Fruit fly (Drosophila melanogaster) whole organism, embryonic: ENCODE measurements around the gene pico.
A peak's percentile ranks its signal among the peaks of the same experiment; 100 is the strongest.

Experiments
- Ada2b ChIP-seq: fragments of 200-800 bp; sonication (Bioruptor generic); IDR thresholded peaks from 2 replicates; pipeline ENCODE4 v1.3.6; 2022; ENCODE audit warnings: missing biosample characterization, missing genetic modification characterization
- Blimp-1 ChIP-seq: fragments of 200-800 bp; sonication (Bioruptor generic); optimal IDR thresholded peaks from 3 replicates; lab custom pipeline; 2018; ENCODE audit warnings: missing biosample characterization, missing genetic modification characterization, mild to moderate bottlenecking, moderate library complexity, missing genetic modification reagents
- CG10274 ChIP-seq: fragments of 200-800 bp; sonication (Bioruptor generic); optimal IDR thresholded peaks from 3 replicates; lab custom pipeline; 2017; ENCODE audit warnings: missing biosample characterization, mild to moderate bottlenecking, missing genetic modification characterization
- CG10959 ChIP-seq: fragments of 200-800 bp; sonication (Bioruptor generic); IDR thresholded peaks from 2 replicates; pipeline ENCODE4 v1.3.6; 2022; ENCODE audit warnings: missing biosample characterization, missing genetic modification characterization
- CG12071 ChIP-seq: fragments of 200-800 bp; sonication (Bioruptor generic); optimal IDR thresholded peaks from 3 replicates; lab custom pipeline; 2018; ENCODE audit warnings: missing biosample characterization, mild to moderate bottlenecking, missing genetic modification characterization
- CG13287 ChIP-seq: fragments of 200-800 bp; sonication (Bioruptor generic); IDR thresholded peaks from 2 replicates; pipeline ENCODE4 v1.3.6; 2022; ENCODE audit warnings: missing biosample characterization, missing genetic modification characterization; ENCODE audit not compliant: partially characterized antibody
- CG16779 ChIP-seq: fragments of 200-800 bp; sonication (Bioruptor generic); IDR thresholded peaks from 2 replicates; pipeline ENCODE4 v1.3.6; 2022; ENCODE audit warnings: missing biosample characterization, missing genetic modification characterization
- CG17361 ChIP-seq: fragments of 200-800 bp; sonication (Bioruptor generic); IDR thresholded peaks from 3 replicates; pipeline ENCODE4 v1.3.6; 2022; ENCODE audit warnings: missing biosample characterization, missing genetic modification characterization
- CG17568 ChIP-seq: fragments of 200-800 bp; sonication (Bioruptor generic); optimal IDR thresholded peaks from 2 replicates; lab custom pipeline; 2018; ENCODE audit warnings: missing biosample characterization, mild to moderate bottlenecking, missing genetic modification characterization, moderate library complexity
- CG2875 ChIP-seq: fragments of 200-800 bp; sonication (Bioruptor generic); optimal IDR thresholded peaks from 2 replicates; lab custom pipeline; 2017; ENCODE audit warnings: missing biosample characterization, mild to moderate bottlenecking, missing genetic modification characterization, missing genetic modification reagents
- CG3065 ChIP-seq: fragments of 200-800 bp; sonication (Bioruptor generic); optimal IDR thresholded peaks from 2 replicates; lab custom pipeline; 2016; ENCODE audit warnings: missing biosample characterization, missing genetic modification characterization
- CG32772 ChIP-seq: fragments of 200-800 bp; sonication (Bioruptor generic); IDR thresholded peaks from 2 replicates; pipeline ENCODE4 v1.3.6; 2022; ENCODE audit warnings: missing biosample characterization, missing genetic modification characterization
- CG33557 ChIP-seq: fragments of 200-800 bp; sonication (Bioruptor generic); optimal IDR thresholded peaks from 2 replicates; lab custom pipeline; 2019; ENCODE audit warnings: missing biosample characterization, mild to moderate bottlenecking, missing genetic modification characterization, moderate library complexity
- CG34376 ChIP-seq: fragments of 200-800 bp; sonication (Bioruptor generic); optimal IDR thresholded peaks from 2 replicates; lab custom pipeline; 2018; ENCODE audit warnings: missing biosample characterization, mild to moderate bottlenecking, missing genetic modification characterization
- CG5245 ChIP-seq: fragments of 200-800 bp; sonication (Bioruptor generic); optimal IDR thresholded peaks from 3 replicates; lab custom pipeline; 2016; ENCODE audit warnings: missing biosample characterization, missing genetic modification characterization
- CG6254 ChIP-seq: fragments of 200-800 bp; sonication (Bioruptor generic); optimal IDR thresholded peaks from 3 replicates; lab custom pipeline; 2017; ENCODE audit warnings: mild to moderate bottlenecking, missing biosample characterization, missing genetic modification reagents, missing genetic modification characterization
- CG8290 ChIP-seq, 3 experiments: fragments of 200-800 bp; sonication (Bioruptor generic); optimal IDR thresholded peaks; 2 replicates each; lab custom pipeline; 2016 to 2019; ENCODE audit warnings: missing biosample characterization in 3 of 3, missing genetic modification characterization in 3 of 3, mild to moderate bottlenecking in 2 of 3, moderate library complexity in 1 of 3
- D19A ChIP-seq: fragments of 200-800 bp; optimal IDR thresholded peaks from 3 replicates; lab custom pipeline; 2019; ENCODE audit warnings: missing biosample characterization, mild to moderate bottlenecking, missing genetic modification characterization, moderate library complexity
- Deaf1 ChIP-seq: fragments of 200-800 bp; optimal IDR thresholded peaks from 3 replicates; lab custom pipeline; 2019; ENCODE audit warnings: missing biosample characterization, mild to moderate bottlenecking, missing genetic modification characterization, moderate library complexity
- Dll ChIP-seq: fragments of 200-800 bp; sonication (Bioruptor generic); IDR thresholded peaks from 4 replicates; pipeline ENCODE4 v1.3.6; 2022; ENCODE audit warnings: missing biosample characterization, missing genetic modification characterization; ENCODE audit not compliant: partially characterized antibody
- Fer2 ChIP-seq: fragments of 200-800 bp; sonication (Bioruptor generic); optimal IDR thresholded peaks from 2 replicates; lab custom pipeline; 2018; ENCODE audit warnings: missing biosample characterization, mild to moderate bottlenecking, missing genetic modification characterization, moderate library complexity
- MTF-1 ChIP-seq: fragments of 200-800 bp; sonication (Bioruptor generic); optimal IDR thresholded peaks from 2 replicates; lab custom pipeline; 2018; ENCODE audit warnings: missing biosample characterization, mild to moderate bottlenecking, missing genetic modification characterization, borderline replicate concordance
- Myb ChIP-seq: fragments of 200-800 bp; sonication (Bioruptor generic); optimal IDR thresholded peaks from 2 replicates; lab custom pipeline; 2016; ENCODE audit warnings: missing biosample characterization, missing genetic modification characterization
- Scr ChIP-seq: fragments of 200-800 bp; sonication (Bioruptor generic); IDR thresholded peaks from 2 replicates; pipeline ENCODE4 v1.3.6; 2022; ENCODE audit warnings: missing biosample characterization, missing genetic modification characterization; ENCODE audit not compliant: partially characterized antibody
- Vsx1 ChIP-seq: fragments of 200-800 bp; sonication (Bioruptor generic); optimal IDR thresholded peaks from 2 replicates; lab custom pipeline; 2017; ENCODE audit warnings: missing biosample characterization, mild to moderate bottlenecking, missing genetic modification characterization, missing genetic modification reagents
- bbx ChIP-seq: fragments of 200-800 bp; sonication (Bioruptor generic); IDR thresholded peaks from 2 replicates; pipeline ENCODE4 v1.3.6; 2022; ENCODE audit warnings: missing biosample characterization, missing genetic modification characterization; ENCODE audit not compliant: partially characterized antibody
- bigmax ChIP-seq: fragments of 200-800 bp; sonication (Bioruptor generic); optimal IDR thresholded peaks from 2 replicates; lab custom pipeline; 2018; ENCODE audit warnings: missing biosample characterization, mild to moderate bottlenecking, missing genetic modification characterization
- chm ChIP-seq: fragments of 200-800 bp; sonication (Bioruptor generic); IDR thresholded peaks from 2 replicates; pipeline ENCODE4 v1.3.6; 2022; ENCODE audit warnings: missing biosample characterization, missing genetic modification characterization
- croc ChIP-seq: fragments of 200-800 bp; sonication (Bioruptor generic); conservative IDR thresholded peaks from 3 replicates; pipeline ENCODE4 v1.3.6; 2022; ENCODE audit warnings: missing biosample characterization, missing genetic modification characterization
- crol ChIP-seq: fragments of 200-800 bp; sonication (Bioruptor generic); IDR thresholded peaks from 2 replicates; pipeline ENCODE4 v1.3.6; 2022; ENCODE audit warnings: missing biosample characterization, missing genetic modification characterization
- cwo ChIP-seq: fragments of 200-800 bp; sonication (Bioruptor generic); optimal IDR thresholded peaks from 3 replicates; lab custom pipeline; 2017; ENCODE audit warnings: missing biosample characterization, missing genetic modification characterization, mild to moderate bottlenecking, moderate library complexity, missing genetic modification reagents
- dan ChIP-seq: fragments of 200-800 bp; sonication (Bioruptor generic); IDR thresholded peaks from 2 replicates; pipeline ENCODE4 v1.3.6; 2022; ENCODE audit warnings: missing biosample characterization, missing genetic modification characterization
- dati ChIP-seq: fragments of 200-800 bp; sonication (Bioruptor generic); IDR thresholded peaks from 2 replicates; pipeline ENCODE4 v1.3.6; 2022; ENCODE audit warnings: missing biosample characterization, missing genetic modification characterization
- dm ChIP-seq: fragments of 200-800 bp; sonication (Bioruptor generic); optimal IDR thresholded peaks from 3 replicates; lab custom pipeline; 2016; ENCODE audit warnings: missing biosample characterization, missing genetic modification characterization
- fu2 ChIP-seq: fragments of 200-800 bp; sonication (Bioruptor generic); optimal IDR thresholded peaks from 2 replicates; lab custom pipeline; 2016; ENCODE audit warnings: missing biosample characterization, missing genetic modification characterization
- h ChIP-seq: fragments of >200 bp; optimal IDR thresholded peaks from 2 replicates; lab custom pipeline; 2017
- klu ChIP-seq: fragments of 200-800 bp; sonication (Bioruptor generic); IDR thresholded peaks from 2 replicates; pipeline ENCODE4 v1.3.6; 2022; ENCODE audit warnings: missing biosample characterization, missing genetic modification characterization
- lilli ChIP-seq: fragments of 200-800 bp; sonication (Bioruptor generic); optimal IDR thresholded peaks from 3 replicates; lab custom pipeline; 2016; ENCODE audit warnings: missing biosample characterization, missing genetic modification characterization
- mirr ChIP-seq: fragments of 200-800 bp; sonication (Bioruptor generic); optimal IDR thresholded peaks from 3 replicates; lab custom pipeline; 2018; ENCODE audit warnings: missing biosample characterization, mild to moderate bottlenecking, missing genetic modification characterization
- p53 ChIP-seq: fragments of 200-800 bp; sonication (Bioruptor generic); optimal IDR thresholded peaks from 2 replicates; lab custom pipeline; 2016; ENCODE audit warnings: missing biosample characterization, missing genetic modification characterization
- phol ChIP-seq: fragments of 200-800 bp; sonication (Bioruptor generic); optimal IDR thresholded peaks from 3 replicates; lab custom pipeline; 2018; ENCODE audit warnings: missing biosample characterization, mild to moderate bottlenecking, missing genetic modification characterization, moderate library complexity
- row ChIP-seq: fragments of 200-800 bp; sonication (Bioruptor generic); IDR thresholded peaks from 3 replicates; pipeline ENCODE4 v1.3.6; 2022; ENCODE audit warnings: missing biosample characterization, missing genetic modification characterization
- sd ChIP-seq: fragments of 200-800 bp; sonication (Bioruptor generic); optimal IDR thresholded peaks from 3 replicates; lab custom pipeline; 2018; ENCODE audit warnings: missing biosample characterization, mild to moderate bottlenecking, missing genetic modification characterization, moderate library complexity
- slbo ChIP-seq: fragments of 200-800 bp; sonication (Bioruptor generic); IDR thresholded peaks from 2 replicates; pipeline ENCODE4 v1.3.6; 2022; ENCODE audit warnings: missing biosample characterization, missing genetic modification characterization
- slou ChIP-seq: fragments of 200-800 bp; sonication (Bioruptor generic); optimal IDR thresholded peaks from 3 replicates; lab custom pipeline; 2016; ENCODE audit warnings: missing biosample characterization, missing genetic modification characterization
- so ChIP-seq: fragments of 200-800 bp; sonication (Bioruptor generic); IDR thresholded peaks from 3 replicates; pipeline ENCODE4 v1.3.6; 2022; ENCODE audit warnings: missing biosample characterization, missing genetic modification characterization
- tio ChIP-seq: fragments of 200-800 bp; sonication (Bioruptor generic); optimal IDR thresholded peaks from 2 replicates; lab custom pipeline; 2017; ENCODE audit warnings: missing biosample characterization, missing genetic modification characterization, inconsistent platforms
- unpg ChIP-seq: fragments of 200-800 bp; sonication (Bioruptor generic); optimal IDR thresholded peaks from 3 replicates; lab custom pipeline; 2018; ENCODE audit warnings: missing biosample characterization, mild to moderate bottlenecking, missing genetic modification characterization, moderate library complexity
- zfh1 ChIP-seq: fragments of 200-800 bp; sonication (Bioruptor generic); IDR thresholded peaks from 3 replicates; pipeline ENCODE4 v1.3.6; 2022; ENCODE audit warnings: missing biosample characterization, missing genetic modification characterization
- zfh2 ChIP-seq: fragments of 200-800 bp; sonication (Bioruptor generic); optimal IDR thresholded peaks from 2 replicates; lab custom pipeline; 2016; ENCODE audit warnings: missing biosample characterization, missing genetic modification characterization

Gene pico

DNA sequence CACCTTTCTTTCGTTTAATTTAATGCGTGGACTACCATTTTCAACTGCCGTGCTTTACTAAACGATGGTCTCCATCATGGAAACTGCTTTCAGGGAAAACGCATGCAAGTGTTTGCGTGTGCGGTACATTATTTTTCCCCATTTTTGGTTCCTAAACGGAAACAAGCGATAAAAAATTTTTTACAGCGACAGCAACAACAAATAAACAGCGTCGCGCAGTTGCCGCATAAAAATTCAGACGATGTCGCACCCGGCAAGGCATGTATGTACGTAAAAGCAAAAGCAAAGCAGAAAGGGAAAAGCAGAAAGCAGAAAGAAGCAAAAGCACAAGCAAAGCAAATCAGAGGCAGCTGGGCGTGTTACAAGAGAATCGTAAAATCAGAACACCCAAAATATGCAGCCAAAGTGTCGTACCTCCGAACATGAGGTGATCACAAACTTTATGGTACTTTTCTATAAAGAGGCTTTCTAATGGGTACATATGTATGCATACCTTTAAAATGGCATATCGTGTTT lies 6.2 kb downstream of the pico start (continued):
- TF ChIP-seq klu (GFP tag; lab: Robert Waterston, UW) (no peak), CG12071 (GFP tag; lab: Kevin White, UChicago) (no peak), zfh2 (GFP tag; lab: Kevin White, UChicago) (no peak), CG17568 (GFP tag; lab: Kevin White, UChicago) (no peak), phol (tag; lab: Kevin White, UChicago) (no peak), h (lab: Kevin White, UChicago) (no peak), CG17361 (no peak), Vsx1 (GFP tag; lab: Kevin White, UChicago) (no peak), dan (GFP tag; lab: Robert Waterston, UW) (no peak), croc (GFP tag; lab: Robert Waterston, UW) (no peak), CG10959 (GFP tag; lab: Robert Waterston, UW) (no peak), Myb (GFP tag; lab: Kevin White, UChicago) (no peak), p53 (no peak), CG3065 (GFP tag; lab: Kevin White, UChicago) (no peak), zfh1 (GFP tag; lab: Robert Waterston, UW) (no peak), slou (no peak), CG6254 (GFP tag; lab: Kevin White, UChicago) (no peak), sd (tag; lab: Kevin White, UChicago) (peak; percentile 28), Blimp-1 (GFP tag; lab: Kevin White, UChicago) (peak; percentile 65), chm (GFP tag; lab: Robert Waterston, UW) (peak; percentile 40; the same call in 1 of the 2 replicates), CG10274 (GFP tag; lab: Kevin White, UChicago) (no peak), CG13287 (GFP tag; lab: Robert Waterston, UW) (no peak), Ada2b (GFP tag; lab: Robert Waterston, UW) (no peak), MTF-1 (GFP tag; lab: Kevin White, UChicago) (no peak), CG34376 (GFP tag; lab: Kevin White, UChicago) (no peak), CG32772 (GFP tag; lab: Robert Waterston, UW) (no peak), row (GFP tag; lab: Robert Waterston, UW) (peak; percentile 27; the same call in 2 of the 3 replicates), CG2875 (GFP tag; lab: Kevin White, UChicago) (no peak), bigmax (no peak), tio (no peak), Fer2 (no peak), dm (no peak), CG33557 (GFP tag; lab: Kevin White, UChicago) (no peak)

dm6 chrX:19844010-19844766 lies 7.7 kb downstream of the pico start:
- TF ChIP-seq CG5245 (GFP tag; lab: Kevin White, UChicago): no peak
- peak; percentile 74 for TF ChIP-seq Deaf1
- no peak for TF ChIP-seq slbo (GFP tag; lab: Robert Waterston, UW)
- no peak for TF ChIP-seq dati
- no peak for TF ChIP-seq lilli (GFP tag; lab: Kevin White, UChicago)
- no peak for TF ChIP-seq mirr
- peak; percentile 69 for TF ChIP-seq crol (GFP tag; lab: Robert Waterston, UW)
- TF ChIP-seq D19A (tag; lab: Kevin White, UChicago): no peak
- no peak for TF ChIP-seq CG16779 (GFP tag; lab: Robert Waterston, UW)
- TF ChIP-seq CG8290 (GFP tag; optimal IDR thresholded peaks at IDR 0.05; lab: Kevin White, UChicago): no peak
- no peak for TF ChIP-seq CG8290 (tag; optimal IDR thresholded peaks at IDR 0.05; lab: Kevin White, UChicago)
- TF ChIP-seq so (GFP tag; lab: Robert Waterston, UW): peak; percentile 70; the same call in 2 of the 3 replicates
- TF ChIP-seq Scr (GFP tag; lab: Robert Waterston, UW): no peak
- TF ChIP-seq unpg (GFP tag; lab: Kevin White, UChicago): no peak
- TF ChIP-seq bbx: no peak
- TF ChIP-seq fu2 (GFP tag; lab: Kevin White, UChicago): no peak
- no peak for TF ChIP-seq CG17568 (GFP tag; lab: Kevin White, UChicago)
- 0 out of 4 replicates have a peak, but pooled peaks have one; percentile 23 for TF ChIP-seq Dll
- no peak for TF ChIP-seq cwo (GFP tag; lab: Kevin White, UChicago)
